Worm (Caenorhabditis elegans): ENCODE results near the gene tsen-34.

tsen-34 gene

ce11 chrIV:4216099-4216894, 38.0 kb downstream of the tsen-34 start:
- TF ChIP-seq tbx-2 (tag; optimal IDR thresholded peaks at IDR 0.05) (no peak), eor-1 (tag; optimal IDR thresholded peaks at IDR 0.05) (no peak), nhr-43 (tag; optimal IDR thresholded peaks at IDR 0.05; ENCODE audit: poor library complexity, severe bottlenecking) (peak; percentile 82), elt-2 (tag; optimal IDR thresholded peaks at IDR 0.05) (peak; percentile 33), mdl-1 (tag; optimal IDR thresholded peaks at IDR 0.05) (peak; percentile 41), nhr-23 (tag; optimal IDR thresholded peaks at IDR 0.05) (peak; percentile 78)

- no peak for TF ChIP-seq unc-62 (GFP tag; optimal IDR thresholded peaks at IDR 0.05)
- TF ChIP-seq fkh-2 (tag; optimal IDR thresholded peaks at IDR 0.05) = no peak
- TF ChIP-seq ama-1 (optimal IDR thresholded peaks at IDR 0.05) = peak; percentile 63
Observed at ce11 chrIV:4218276-4218675, 40.0 kb downstream of the tsen-34 start.

ce11 chrIV:4219983-4220382, 41.7 kb downstream of the tsen-34 start, which contains the start of gene F30B5.11:
Gene F30B5.11 (minus strand): TSS chrIV:4220083.
- TF ChIP-seq mdl-1 (tag; optimal IDR thresholded peaks at IDR 0.05) = no peak
- no peak for TF ChIP-seq skn-1 (tag; optimal IDR thresholded peaks at IDR 0.05)
- no peak for TF ChIP-seq nhr-67 (tag; optimal IDR thresholded peaks at IDR 0.05)
- TF ChIP-seq nfya-1 (tag; optimal IDR thresholded peaks at IDR 0.05; ENCODE audit: insufficient read depth) = no peak
- TF ChIP-seq lin-15B (tag; optimal IDR thresholded peaks at IDR 0.05) = no peak
- TF ChIP-seq tbx-2 (tag; optimal IDR thresholded peaks at IDR 0.05) = no peak
- no peak for TF ChIP-seq elt-3 (tag; optimal IDR thresholded peaks at IDR 0.05)
- TF ChIP-seq nhr-12 (tag; optimal IDR thresholded peaks at IDR 0.05) = no peak
- no peak for TF ChIP-seq fkh-2 (tag; optimal IDR thresholded peaks at IDR 0.05)

- no peak for TF ChIP-seq pqm-1 (tag; optimal IDR thresholded peaks at IDR 0.05)
- TF ChIP-seq elt-3 (tag; optimal IDR thresholded peaks at IDR 0.05) = no peak
- no peak for TF ChIP-seq nhr-28 (tag; optimal IDR thresholded peaks at IDR 0.05)
- TF ChIP-seq ceh-82 (tag; optimal IDR thresholded peaks at IDR 0.05) = no peak
- TF ChIP-seq nhr-237 (tag; optimal IDR thresholded peaks at IDR 0.05) = no peak
- TF ChIP-seq nhr-67 (tag; optimal IDR thresholded peaks at IDR 0.05) = no peak
- TF ChIP-seq ama-1 (optimal IDR thresholded peaks at IDR 0.05) = no peak
- no peak for TF ChIP-seq tbx-2 (tag; optimal IDR thresholded peaks at IDR 0.05)
- TF ChIP-seq skn-1 (tag; optimal IDR thresholded peaks at IDR 0.05) = no peak
- TF ChIP-seq mdl-1 (tag; optimal IDR thresholded peaks at IDR 0.05) = no peak
Observed at ce11 chrIV:4225851-4226250, 47.6 kb downstream of the tsen-34 start, which contains the start of gene srbc-71. Gene srbc-71 (minus strand): TSS chrIV:4225951.

- TF ChIP-seq nhr-237 (tag; optimal IDR thresholded peaks at IDR 0.05) (no peak), nhr-76 (tag; optimal IDR thresholded peaks at IDR 0.05) (no peak), mdl-1 (tag; optimal IDR thresholded peaks at IDR 0.05) (no peak), skn-1 (tag; optimal IDR thresholded peaks at IDR 0.05) (no peak), ztf-11 (tag; optimal IDR thresholded peaks at IDR 0.05) (no peak), ceh-16 (tag; optimal IDR thresholded peaks at IDR 0.05) (no peak), nhr-25 (tag; optimal IDR thresholded peaks at IDR 0.05) (no peak), egl-5 (tag; optimal IDR thresholded peaks at IDR 0.05) (no peak), elt-2 (tag; optimal IDR thresholded peaks at IDR 0.05) (no peak), pha-4 (tag; optimal IDR thresholded peaks at IDR 0.05) (no peak), unc-62 (GFP tag; optimal IDR thresholded peaks at IDR 0.05) (no peak), tbx-2 (tag; optimal IDR thresholded peaks at IDR 0.05) (no peak), nhr-11 (tag; optimal IDR thresholded peaks at IDR 0.05) (no peak), nhr-23 (tag; optimal IDR thresholded peaks at IDR 0.05) (no peak)
Observed at ce11 chrIV:4227917-4228316, 49.7 kb downstream of the tsen-34 start, which contains the start of gene srbc-70. Gene srbc-70 (minus strand): TSS chrIV:4228017.
